Fruit fly (Drosophila melanogaster): Measurements from ENCODE around the gene HP1D3csd.

Gene HP1D3csd

dm6 chrX:19154998-19155397 is 35.0 kb upstream of the HP1D3csd start:
- TF ChIP-seq HLH106 (tag; optimal IDR thresholded peaks at IDR 0.05) = peak; percentile 89
- TF ChIP-seq dmrt93B (GFP tag; optimal IDR thresholded peaks at IDR 0.05) = peak; percentile 78
- TF ChIP-seq Dif (GFP tag; optimal IDR thresholded peaks at IDR 0.05; ENCODE audit: partially characterized antibody) = no peak
- no peak for TF ChIP-seq dsf (GFP tag; optimal IDR thresholded peaks at IDR 0.05; ENCODE audit: borderline replicate concordance)
- no peak for TF ChIP-seq Vsx2 (GFP tag; optimal IDR thresholded peaks at IDR 0.05; ENCODE audit: partially characterized antibody)
- no peak for TF ChIP-seq jim (GFP tag; optimal IDR thresholded peaks at IDR 0.05)
- peak; percentile 69 for TF ChIP-seq Jra (GFP tag; optimal IDR thresholded peaks at IDR 0.05)
- TF ChIP-seq Abd-B (GFP tag; optimal IDR thresholded peaks at IDR 0.05) = no peak
- no peak for TF ChIP-seq lola (GFP tag; optimal IDR thresholded peaks at IDR 0.05)
- no peak for TF ChIP-seq CrebA (GFP tag; optimal IDR thresholded peaks at IDR 0.05; ENCODE audit: borderline replicate concordance)
- TF ChIP-seq dl (GFP tag; optimal IDR thresholded peaks at IDR 0.05; ENCODE audit: insufficient read depth in 1 of 2, partially characterized antibody in 2 of 2) = no peak
- TF ChIP-seq pan (optimal IDR thresholded peaks at IDR 0.05) = no peak
- peak; percentile 85 for TF ChIP-seq OdsH (GFP tag; optimal IDR thresholded peaks at IDR 0.05)
- TF ChIP-seq ey (GFP tag; optimal IDR thresholded peaks at IDR 0.05) = peak; percentile 90
- no peak for TF ChIP-seq usp (GFP tag; optimal IDR thresholded peaks at IDR 0.05)
- TF ChIP-seq fru (GFP tag; optimal IDR thresholded peaks at IDR 0.05) = peak; percentile 92
- TF ChIP-seq CG9705 (GFP tag; optimal IDR thresholded peaks at IDR 0.05) = peak; percentile 50
- TF ChIP-seq Hr78 (GFP tag; optimal IDR thresholded peaks at IDR 0.05) = no peak
- no peak for TF ChIP-seq Dfd (GFP tag; optimal IDR thresholded peaks at IDR 0.05)
- peak; percentile 73 for TF ChIP-seq sage (GFP tag; optimal IDR thresholded peaks at IDR 0.05)
- TF ChIP-seq Myc (optimal IDR thresholded peaks at IDR 0.05) = no peak
- TF ChIP-seq Sp1 (GFP tag; optimal IDR thresholded peaks at IDR 0.05) = peak; percentile 86
- TF ChIP-seq Hnf4 (GFP tag; optimal IDR thresholded peaks at IDR 0.05) = peak; percentile 83
- peak; percentile 81 for TF ChIP-seq woc (GFP tag; optimal IDR thresholded peaks at IDR 0.05)
- peak; percentile 73 for TF ChIP-seq sv (GFP tag; optimal IDR thresholded peaks at IDR 0.05)
- peak; percentile 92 for TF ChIP-seq br (GFP tag; optimal IDR thresholded peaks at IDR 0.05)
- peak; percentile 81 for TF ChIP-seq psq (GFP tag; optimal IDR thresholded peaks at IDR 0.05)
- TF ChIP-seq tai (GFP tag; optimal IDR thresholded peaks at IDR 0.05) = peak; percentile 57
- no peak for TF ChIP-seq Hr83 (GFP tag; optimal IDR thresholded peaks at IDR 0.05; ENCODE audit: poor library complexity, severe bottlenecking)
- no peak for TF ChIP-seq N (GFP tag; optimal IDR thresholded peaks at IDR 0.05)
- peak; percentile 90 for TF ChIP-seq h (GFP tag; optimal IDR thresholded peaks at IDR 0.05)
- peak; percentile 89 for TF ChIP-seq CG32264 (GFP tag; optimal IDR thresholded peaks at IDR 0.05)
- TF ChIP-seq rgr (GFP tag; optimal IDR thresholded peaks at IDR 0.05) = peak; percentile 89
- peak; percentile 5 for TF ChIP-seq Mio (GFP tag; optimal IDR thresholded peaks at IDR 0.05)
- peak; percentile 56 for TF ChIP-seq Rel (GFP tag; optimal IDR thresholded peaks at IDR 0.05)
- TF ChIP-seq Rel (tag; optimal IDR thresholded peaks at IDR 0.05) = peak; percentile 52
- TF ChIP-seq brk (GFP tag; optimal IDR thresholded peaks at IDR 0.05) = peak; percentile 58
- no peak for TF ChIP-seq GATAd (GFP tag; optimal IDR thresholded peaks at IDR 0.05)
- peak; percentile 70 to 89 for TF ChIP-seq foxo (GFP tag; optimal IDR thresholded peaks at IDR 0.05)

dm6 chrX:19155922-19156437 is 34.0 kb upstream of the HP1D3csd start:
- TF ChIP-seq dmrt93B (GFP tag; optimal IDR thresholded peaks at IDR 0.05) = peak; percentile 75
- TF ChIP-seq CG9705 (GFP tag; optimal IDR thresholded peaks at IDR 0.05) = peak; percentile 79
- TF ChIP-seq GATAd (GFP tag; optimal IDR thresholded peaks at IDR 0.05) = no peak
- TF ChIP-seq pan (optimal IDR thresholded peaks at IDR 0.05) = no peak
- peak; percentile 16 to 30 for TF ChIP-seq dl (GFP tag; optimal IDR thresholded peaks at IDR 0.05; ENCODE audit: insufficient read depth in 1 of 2, partially characterized antibody in 2 of 2)
- peak; percentile 63 for TF ChIP-seq Vsx2 (GFP tag; optimal IDR thresholded peaks at IDR 0.05; ENCODE audit: partially characterized antibody)
- TF ChIP-seq Jra (GFP tag; optimal IDR thresholded peaks at IDR 0.05) = peak; percentile 31
- peak; percentile 89 for TF ChIP-seq fru (GFP tag; optimal IDR thresholded peaks at IDR 0.05)
- peak in 1 of 2 experiments; percentile 89 for TF ChIP-seq foxo (GFP tag; optimal IDR thresholded peaks at IDR 0.05)
- TF ChIP-seq h (GFP tag; optimal IDR thresholded peaks at IDR 0.05) = peak; percentile 88
- TF ChIP-seq sv (GFP tag; optimal IDR thresholded peaks at IDR 0.05) = peak; percentile 61
- no peak for TF ChIP-seq Hr83 (GFP tag; optimal IDR thresholded peaks at IDR 0.05; ENCODE audit: poor library complexity, severe bottlenecking)
- peak; percentile 75 for TF ChIP-seq br (GFP tag; optimal IDR thresholded peaks at IDR 0.05)
- no peak for TF ChIP-seq usp (GFP tag; optimal IDR thresholded peaks at IDR 0.05)
- no peak for TF ChIP-seq Mio (GFP tag; optimal IDR thresholded peaks at IDR 0.05)
- no peak for TF ChIP-seq lola (GFP tag; optimal IDR thresholded peaks at IDR 0.05)
- TF ChIP-seq Myc (optimal IDR thresholded peaks at IDR 0.05) = no peak
- peak; percentile 33 for TF ChIP-seq woc (GFP tag; optimal IDR thresholded peaks at IDR 0.05)
- TF ChIP-seq rgr (GFP tag; optimal IDR thresholded peaks at IDR 0.05) = peak; percentile 89
- TF ChIP-seq CG32264 (GFP tag; optimal IDR thresholded peaks at IDR 0.05) = no peak
- TF ChIP-seq dsf (GFP tag; optimal IDR thresholded peaks at IDR 0.05; ENCODE audit: borderline replicate concordance) = peak; percentile 27
- peak; percentile 91 for TF ChIP-seq Sp1 (GFP tag; optimal IDR thresholded peaks at IDR 0.05)
- TF ChIP-seq OdsH (GFP tag; optimal IDR thresholded peaks at IDR 0.05) = peak; percentile 85
- no peak for TF ChIP-seq Abd-B (GFP tag; optimal IDR thresholded peaks at IDR 0.05)
- peak; percentile 79 for TF ChIP-seq ey (GFP tag; optimal IDR thresholded peaks at IDR 0.05)
- peak; percentile 80 for TF ChIP-seq Hnf4 (GFP tag; optimal IDR thresholded peaks at IDR 0.05)
- no peak for TF ChIP-seq Dfd (GFP tag; optimal IDR thresholded peaks at IDR 0.05)
- no peak for TF ChIP-seq jim (GFP tag; optimal IDR thresholded peaks at IDR 0.05)
- TF ChIP-seq psq (GFP tag; optimal IDR thresholded peaks at IDR 0.05) = peak; percentile 85
- TF ChIP-seq Hr78 (GFP tag; optimal IDR thresholded peaks at IDR 0.05) = no peak
- no peak for TF ChIP-seq N (GFP tag; optimal IDR thresholded peaks at IDR 0.05)
- peak; percentile 83 for TF ChIP-seq brk (GFP tag; optimal IDR thresholded peaks at IDR 0.05)
- peak; percentile 61 for TF ChIP-seq Dif (GFP tag; optimal IDR thresholded peaks at IDR 0.05; ENCODE audit: partially characterized antibody)
- TF ChIP-seq HLH106 (tag; optimal IDR thresholded peaks at IDR 0.05) = peak; percentile 90
- TF ChIP-seq CrebA (GFP tag; optimal IDR thresholded peaks at IDR 0.05; ENCODE audit: borderline replicate concordance) = no peak
- peak; percentile 77 for TF ChIP-seq sage (GFP tag; optimal IDR thresholded peaks at IDR 0.05)
- TF ChIP-seq Rel (GFP tag; optimal IDR thresholded peaks at IDR 0.05) = peak; percentile 56
- TF ChIP-seq Rel (tag; optimal IDR thresholded peaks at IDR 0.05) = peak; percentile 89
- TF ChIP-seq tai (GFP tag; optimal IDR thresholded peaks at IDR 0.05) = no peak

Data from whole organism, wandering third instar larva.